Fruit fly (Drosophila melanogaster): Measurements from ENCODE around the gene Polr2J.

Gene Polr2J

DNA sequence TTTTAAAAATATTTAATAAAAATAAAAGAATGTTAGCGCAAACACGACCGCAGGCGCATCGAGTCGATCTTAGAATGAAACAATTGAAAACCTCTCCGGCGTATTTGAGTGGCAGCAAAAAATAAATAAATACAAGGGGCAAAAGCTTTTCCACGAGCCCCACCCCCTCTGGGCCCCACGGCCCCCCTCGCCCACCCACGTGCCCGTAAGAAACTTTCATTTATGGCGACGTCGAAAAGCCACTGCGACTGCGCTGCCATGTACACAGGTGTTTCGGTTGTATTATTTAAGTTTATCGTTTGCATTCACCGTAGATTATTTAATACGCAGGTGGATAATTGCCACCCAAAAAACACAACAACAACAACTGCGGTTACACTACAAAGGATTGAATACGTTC lies 38.2 kb upstream of the Polr2J start (continued):
- TF ChIP-seq CG34422 (GFP tag; IDR thresholded peaks at IDR 0.05), result no peak
- no peak for TF ChIP-seq CG1792 (GFP tag; optimal IDR thresholded peaks at IDR 0.05)
- peak; percentile 25 for TF ChIP-seq CG3281 (GFP tag; optimal IDR thresholded peaks at IDR 0.05)
- TF ChIP-seq CG9215 (GFP tag; IDR thresholded peaks at IDR 0.05), result no peak
- TF ChIP-seq trem (tag; optimal IDR thresholded peaks at IDR 0.05), result no peak
- no peak for TF ChIP-seq Nf-YA (GFP tag; IDR thresholded peaks at IDR 0.05)
- TF ChIP-seq pfk (GFP tag; optimal IDR thresholded peaks at IDR 0.05), result no peak
- no peak for TF ChIP-seq Oaz (GFP tag; IDR thresholded peaks at IDR 0.05)
- no peak for TF ChIP-seq ap (GFP tag; IDR thresholded peaks at IDR 0.05)
- no peak for TF ChIP-seq CG5180 (GFP tag; optimal IDR thresholded peaks at IDR 0.05)
- no peak for TF ChIP-seq Rx (GFP tag; IDR thresholded peaks at IDR 0.05)
- TF ChIP-seq CG12071 (GFP tag; optimal IDR thresholded peaks at IDR 0.05), result peak; percentile 12
- TF ChIP-seq sima (GFP tag; optimal IDR thresholded peaks at IDR 0.05), result no peak
- no peak for TF ChIP-seq CkIIα-i1 (GFP tag; IDR thresholded peaks at IDR 0.05)
- TF ChIP-seq CG7928 (GFP tag; optimal IDR thresholded peaks at IDR 0.05), result no peak
- no peak for TF ChIP-seq lov (optimal IDR thresholded peaks at IDR 0.05)
- no peak for TF ChIP-seq lov (GFP tag; IDR thresholded peaks at IDR 0.05)
- TF ChIP-seq CG13296 (GFP tag; optimal IDR thresholded peaks at IDR 0.05), result peak; percentile 4
- TF ChIP-seq en (GFP tag; optimal IDR thresholded peaks at IDR 0.05), result no peak
- no peak for TF ChIP-seq CG18011 (GFP tag; optimal IDR thresholded peaks at IDR 0.05)
- no peak for TF ChIP-seq CG14710 (tag; optimal IDR thresholded peaks at IDR 0.05)

DNA sequence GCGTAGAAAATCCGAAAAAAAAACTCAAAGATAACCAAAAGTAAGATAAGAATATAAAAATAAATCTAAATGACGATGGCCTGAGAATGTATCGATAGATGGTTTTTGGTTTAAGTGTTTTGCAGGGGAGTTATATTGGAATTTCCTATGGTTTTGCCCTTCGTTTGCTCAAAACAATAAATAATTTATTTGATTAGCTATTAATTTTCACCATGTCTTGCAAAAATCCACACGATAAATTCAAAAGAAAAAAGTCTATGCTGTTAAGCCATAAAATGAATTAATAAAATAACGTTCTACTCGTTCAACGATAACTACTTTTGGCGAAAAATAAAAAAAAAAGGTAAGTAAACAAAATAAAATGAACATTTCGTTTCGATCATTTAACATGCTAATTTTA lies 36.9 kb upstream of the Polr2J start:
- no peak for TF ChIP-seq Deaf1 (tag; optimal IDR thresholded peaks at IDR 0.05)
- TF ChIP-seq sens (GFP tag), result peak; percentile 22

DNA sequence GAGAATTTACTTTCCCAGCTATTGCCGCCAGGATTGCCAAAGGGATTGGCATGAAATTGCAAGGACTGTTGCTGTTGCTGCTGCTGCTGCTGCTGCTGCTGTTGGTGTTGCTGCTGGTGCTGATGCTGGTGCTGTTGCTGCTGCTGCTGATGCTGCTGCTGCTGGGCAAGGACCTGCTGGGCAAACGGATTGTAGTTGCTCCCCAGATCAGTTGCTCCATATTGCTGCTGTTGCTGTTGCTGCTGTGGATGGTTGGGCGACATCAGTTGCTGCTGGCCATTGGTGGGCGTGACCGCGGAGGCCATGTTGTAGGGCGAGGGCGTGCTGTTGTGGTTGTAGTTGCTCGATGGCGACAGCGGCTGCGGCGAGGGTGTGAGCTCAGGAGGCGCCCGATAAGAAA lies 27.4 kb upstream of the Polr2J start:
- TF ChIP-seq CG10959 (GFP tag; IDR thresholded peaks at IDR 0.05), result no peak
- TF ChIP-seq CG4617 (GFP tag; optimal IDR thresholded peaks at IDR 0.05; ENCODE audit: borderline replicate concordance), result no peak
- no peak for TF ChIP-seq Xbp1 (GFP tag; optimal IDR thresholded peaks at IDR 0.05)
- TF ChIP-seq HmgD (GFP tag; optimal IDR thresholded peaks at IDR 0.05), result no peak
- peak; percentile 45 for TF ChIP-seq Ets65A (GFP tag)
- TF ChIP-seq CG18262 (tag; optimal IDR thresholded peaks at IDR 0.05), result no peak
- no peak for TF ChIP-seq sim (GFP tag; IDR thresholded peaks at IDR 0.05)
- peak in 1 of 2 experiments; percentile 85 for TF ChIP-seq Dfd (GFP tag; optimal IDR thresholded peaks at IDR 0.05)
- TF ChIP-seq MTF-1 (GFP tag; optimal IDR thresholded peaks at IDR 0.05; ENCODE audit: borderline replicate concordance), result no peak

DNA sequence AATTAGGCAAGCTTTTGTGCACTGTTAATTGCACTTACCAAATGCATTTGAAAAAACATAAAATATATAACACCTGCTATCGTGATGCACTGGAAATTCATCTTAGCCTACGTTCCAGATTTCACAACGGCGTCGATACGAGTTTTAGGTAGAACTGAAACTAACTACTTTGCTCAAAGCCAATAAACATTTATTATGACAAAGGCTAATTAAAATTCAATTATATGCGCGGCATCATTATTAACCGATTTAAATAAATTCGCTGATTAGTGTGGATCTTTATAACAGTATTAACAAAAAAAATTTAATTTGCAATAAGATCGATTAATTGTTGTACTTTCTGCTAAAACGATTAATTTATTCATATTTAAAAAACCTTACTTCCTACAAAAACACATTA lies 26.3 kb upstream of the Polr2J start, which contains the start of gene CG33928:
TSS of gene CG33928 (minus strand) at position 101 of the 400 bp plus-strand sequence.
- TF ChIP-seq Kr (GFP tag; optimal IDR thresholded peaks at IDR 0.05), result no peak
- no peak for TF ChIP-seq ttk (GFP tag; IDR thresholded peaks at IDR 0.05)
- TF ChIP-seq NK7.1 (GFP tag; optimal IDR thresholded peaks at IDR 0.05), result no peak
